Worm (Caenorhabditis elegans) whole organism, L4 larva: ENCODE results near the gene str-161.

ENCODE experiments used
- daf-19 ChIP-seq: fragments of 200-800 bp; sonication (Bioruptor generic); conservative IDR thresholded peaks from 2 replicates; pipeline ENCODE4 v1.3.6; 2022; ENCODE audit warnings: missing genetic modification characterization, missing compliant biosample characterization
- egl-43 ChIP-seq: fragments of 200-800 bp; sonication (Bioruptor generic); IDR thresholded peaks from 2 replicates; pipeline ENCODE4 v1.3.6; 2022; ENCODE audit warnings: missing genetic modification reagents, missing genetic modification characterization, missing compliant biosample characterization
- nhr-42 ChIP-seq: fragments of 200-800 bp; sonication (Bioruptor generic); IDR thresholded peaks from 2 replicates; pipeline ENCODE4 v1.3.6; 2022; ENCODE audit warnings: missing genetic modification characterization, missing compliant biosample characterization

ce11 chrIV:4905645-4906135 lies 1.8 kb upstream of the str-161 start, which contains the start of gene T08B6.4:
- TF ChIP-seq egl-43 (GFP tag; lab: Robert Waterston, UW) (no peak), nhr-42 (GFP tag; lab: Robert Waterston, UW) (no peak), daf-19 (GFP tag; lab: Robert Waterston, UW) (no peak)
